Worm (Caenorhabditis elegans) whole organism, L4 larva: ENCODE results near the gene dcr-1.
A peak's percentile ranks its signal among the peaks of the same experiment; 100 is the strongest.

ENCODE experiments used
- F10B5.3 ChIP-seq: sonication (generic microtip); optimal IDR thresholded peaks from 2 replicates; lab custom pipeline; 2016; ENCODE audit warnings: mild to moderate bottlenecking, missing genetic modification characterization, missing compliant biosample characterization
- F44E2.7 ChIP-seq: fragments of 200-800 bp; sonication (Bioruptor generic); IDR thresholded peaks from 2 replicates; pipeline ENCODE4 v2.1.2; 2022; ENCODE audit warnings: missing genetic modification characterization, missing compliant biosample characterization
- R02D3.7 ChIP-seq: fragments of 150-350 bp; sonication (generic microtip); optimal IDR thresholded peaks from 3 replicates; lab custom pipeline; 2014; ENCODE audit warnings: missing biosample characterization, missing genetic modification characterization
- T20F7.1 ChIP-seq: fragments of 200-800 bp; sonication (Bioruptor generic); optimal IDR thresholded peaks from 2 replicates; lab custom pipeline; 2018; ENCODE audit warnings: mild to moderate bottlenecking, missing genetic modification characterization, missing compliant biosample characterization
- Y5F2A.4 ChIP-seq: fragments of 200-800 bp; sonication (Bioruptor generic); optimal IDR thresholded peaks from 2 replicates; lab custom pipeline; 2018; ENCODE audit warnings: mild to moderate bottlenecking, missing genetic modification characterization, missing compliant biosample characterization
- aha-1 ChIP-seq: fragments of 150-350 bp; peaks from one replicate; lab custom pipeline; 2014; ENCODE audit warnings: missing biosample characterization, missing genetic modification characterization
- ama-1 ChIP-seq: fragments of 150-350 bp; optimal IDR thresholded peaks from 2 replicates; lab custom pipeline; 2014; ENCODE audit warnings: inconsistent platforms, mixed read lengths
- arid-1 ChIP-seq: fragments of 200-800 bp; sonication (Bioruptor generic); conservative IDR thresholded peaks from 2 replicates; pipeline ENCODE4 v1.3.6; 2022; ENCODE audit warnings: missing genetic modification reagents, missing genetic modification characterization, missing compliant biosample characterization
- ceh-20 ChIP-seq: fragments of 200-800 bp; sonication (Bioruptor generic); IDR thresholded peaks from 2 replicates; pipeline ENCODE4 v1.3.6; 2022; ENCODE audit warnings: missing genetic modification reagents, missing genetic modification characterization, missing compliant biosample characterization
- cey-2 ChIP-seq: sonication (generic microtip); optimal IDR thresholded peaks from 3 replicates; lab custom pipeline; 2017; ENCODE audit warnings: missing genetic modification characterization, mild to moderate bottlenecking, missing compliant biosample characterization, antibody characterized with exemption, borderline replicate concordance; ENCODE audit not compliant: insufficient read depth
- daf-12 ChIP-seq: fragments of 150-350 bp; optimal IDR thresholded peaks from 2 replicates; lab custom pipeline; 2014; ENCODE audit warnings: missing biosample characterization, missing genetic modification reagents, missing genetic modification characterization
- daf-16 ChIP-seq, 3 experiments: sonication (generic microtip); optimal IDR thresholded peaks; 2 replicates each; lab custom pipeline; 2016 to 2017; ENCODE audit warnings: missing genetic modification characterization in 3 of 3, missing genetic modification reagents in 3 of 3, mild to moderate bottlenecking in 2 of 3, missing compliant biosample characterization in 2 of 3, missing biosample characterization in 1 of 3, moderate library complexity in 1 of 3
- dpl-1 ChIP-seq: fragments of 150-350 bp; optimal IDR thresholded peaks from 2 replicates; lab custom pipeline; 2014; ENCODE audit warnings: missing biosample characterization, missing genetic modification reagents, missing genetic modification characterization
- dve-1 ChIP-seq: sonication (generic microtip); optimal IDR thresholded peaks from 2 replicates; lab custom pipeline; 2017; ENCODE audit warnings: antibody characterized with exemption, mild to moderate bottlenecking, missing genetic modification characterization, missing compliant biosample characterization; ENCODE audit not compliant: insufficient read depth
- hlh-11 ChIP-seq: fragments of 200-800 bp; sonication (Bioruptor generic); optimal IDR thresholded peaks from 2 replicates; lab custom pipeline; 2018; ENCODE audit warnings: mild to moderate bottlenecking, missing genetic modification characterization, missing compliant biosample characterization
- hlh-30 ChIP-seq: sonication (generic microtip); optimal IDR thresholded peaks from 2 replicates; lab custom pipeline; 2017; ENCODE audit warnings: antibody characterized with exemption, mild to moderate bottlenecking, missing genetic modification characterization, missing compliant biosample characterization; ENCODE audit not compliant: insufficient read depth
- hmg-1.1 ChIP-seq: fragments of 200-800 bp; sonication (Bioruptor generic); IDR thresholded peaks from 2 replicates; pipeline ENCODE4 v1.3.6; 2022; ENCODE audit warnings: missing genetic modification reagents, missing genetic modification characterization, missing compliant biosample characterization
- lin-39 ChIP-seq: fragments of 150-350 bp; optimal IDR thresholded peaks from 2 replicates; lab custom pipeline; 2014; ENCODE audit warnings: missing biosample characterization, missing genetic modification reagents, missing genetic modification characterization
- lsy-2 ChIP-seq, 2 experiments: fragments of 150-350 bp in 1 of 2; sonication (generic microtip) in 1 of 2; optimal IDR thresholded peaks; 2 replicates each; lab custom pipeline; 2014 to 2017; ENCODE audit warnings: missing biosample characterization in 2 of 2, missing genetic modification characterization in 2 of 2
- mdl-1 ChIP-seq, 2 experiments: fragments of 150-350 bp in 1 of 2; sonication (generic microtip) in 1 of 2; optimal IDR thresholded peaks; 2 replicates each; lab custom pipeline; 2014 to 2017; ENCODE audit warnings: missing biosample characterization in 2 of 2, missing genetic modification characterization in 2 of 2
- mes-2 ChIP-seq: sonication (generic microtip); optimal IDR thresholded peaks from 2 replicates; lab custom pipeline; 2016; ENCODE audit warnings: missing genotype, mild to moderate bottlenecking, missing genetic modification characterization, missing compliant biosample characterization; ENCODE audit not compliant: poor library complexity, severe bottlenecking
- nhr-10 ChIP-seq: fragments of 150-350 bp; optimal IDR thresholded peaks from 2 replicates; lab custom pipeline; 2014; ENCODE audit warnings: missing biosample characterization, missing genetic modification characterization
- nhr-111 ChIP-seq: fragments of 200-800 bp; sonication (Bioruptor generic); optimal IDR thresholded peaks from 2 replicates; lab custom pipeline; 2018; ENCODE audit warnings: mild to moderate bottlenecking, missing genetic modification characterization, missing compliant biosample characterization
- nhr-6 ChIP-seq: fragments of 150-350 bp; optimal IDR thresholded peaks from 2 replicates; lab custom pipeline; 2014; ENCODE audit warnings: missing biosample characterization, missing genetic modification characterization
- pha-4 ChIP-seq, 2 experiments: fragments of 150-350 bp in 1 of 2; fragments of 200-800 bp in 1 of 2; sonication (Bioruptor generic) in 1 of 2; IDR thresholded peaks in 1 of 2; optimal IDR thresholded peaks in 1 of 2; 2 replicates each; pipeline versions ENCODE4 v1.3.6 to Lab custom; 2014 to 2022; ENCODE audit warnings: missing genetic modification characterization in 2 of 2, missing genetic modification reagents in 2 of 2, missing biosample characterization in 1 of 2, missing compliant biosample characterization in 1 of 2
- set-16 ChIP-seq: fragments of 200-800 bp; sonication (Bioruptor generic); IDR thresholded peaks from 2 replicates; pipeline ENCODE4 v1.3.6; 2022; ENCODE audit warnings: missing genetic modification reagents, missing genetic modification characterization, missing compliant biosample characterization
- skn-1 ChIP-seq: fragments of 150-350 bp; optimal IDR thresholded peaks from 2 replicates; lab custom pipeline; 2014; ENCODE audit warnings: missing biosample characterization, missing genetic modification characterization
- tag-97 ChIP-seq: fragments of 200-800 bp; sonication (Bioruptor generic); IDR thresholded peaks from 2 replicates; pipeline ENCODE4 v1.3.6; 2022; ENCODE audit warnings: missing genetic modification characterization, missing compliant biosample characterization
- unc-130 ChIP-seq: sonication (generic microtip); optimal IDR thresholded peaks from 2 replicates; lab custom pipeline; 2016; ENCODE audit warnings: missing genetic modification reagents, missing genetic modification characterization, missing compliant biosample characterization
- unc-62 ChIP-seq, 3 experiments: fragments of 150-350 bp in 1 of 3; sonication (generic microtip); optimal IDR thresholded peaks in 2 of 3; peaks in 1 of 3; 1 replicate in 1 of 3; 2 replicates in 2 of 3; lab custom pipeline; 2014 to 2017; ENCODE audit warnings: missing biosample characterization in 3 of 3, missing genetic modification characterization in 3 of 3, missing genetic modification reagents in 3 of 3, missing genotype in 1 of 3
- zfp-2 ChIP-seq: sonication (generic microtip); optimal IDR thresholded peaks from 2 replicates; lab custom pipeline; 2016; ENCODE audit warnings: mild to moderate bottlenecking, missing genetic modification characterization, missing compliant biosample characterization

Gene dcr-1

ce11 chrIII:8106476-8106875 lies 26.4 kb upstream of the dcr-1 start (continued):
- TF ChIP-seq mdl-1 (tag; optimal IDR thresholded peaks at IDR 0.05; lab: Kevin White, UChicago) (peak in 1 of 2 experiments; percentile 24), tag-97 (GFP tag; lab: Robert Waterston, UW) (no peak), hlh-11 (peak; percentile 38), skn-1 (no peak), zfp-2 (tag; lab: Kevin White, UChicago) (no peak), aha-1 (tag; lab: Kevin White, UChicago) (peak; percentile 77), nhr-111 (GFP tag; lab: Kevin White, UChicago) (no peak), pha-4 (GFP tag; IDR thresholded peaks at IDR 0.05; lab: Robert Waterston, UW) (peak; percentile 42; the same call in 1 of the 2 replicates), pha-4 (tag; optimal IDR thresholded peaks at IDR 0.05; lab: Kevin White, UChicago) (no peak), unc-130 (peak; percentile 30), F44E2.7 (GFP tag; lab: Robert Waterston, UW) (no peak), set-16 (GFP tag; lab: Robert Waterston, UW) (peak; percentile 25; the same call in 1 of the 2 replicates), Y5F2A.4 (GFP tag; lab: Kevin White, UChicago) (no peak)
- TF ChIP-seq, all 104 proteins: peak for 36

- TF ChIP-seq unc-62 (GFP tag; optimal IDR thresholded peaks at IDR 0.05 in 1 of 2; lab: Kevin White, UChicago) (peak in 1 of 2 experiments; percentile 88), unc-62 (tag; optimal IDR thresholded peaks at IDR 0.05; lab: Kevin White, UChicago) (no peak), ama-1 (lab: Kevin White, UChicago) (no peak)
These were observed 25.7 kb upstream of the dcr-1 start for ce11 chrIII:8105771-8106170.

- TF ChIP-seq hmg-1.1 (no peak), F10B5.3 (tag; lab: Kevin White, UChicago) (no peak), nhr-6 (tag; lab: Kevin White, UChicago) (peak; percentile 50), lin-39 (tag; lab: Kevin White, UChicago) (no peak), mes-2 (tag; lab: Kevin White, UChicago) (peak; percentile 53), hlh-30 (peak; percentile 25), lsy-2 (tag; optimal IDR thresholded peaks at IDR 0.05; lab: Kevin White, UChicago) (peak in 1 of 2 experiments; percentile 60), R02D3.7 (tag; lab: Kevin White, UChicago) (peak; percentile 57), dpl-1 (GFP tag; lab: Kevin White, UChicago) (peak; percentile 72), aha-1 (tag; lab: Kevin White, UChicago) (peak; percentile 55), nhr-10 (tag; lab: Kevin White, UChicago) (no peak), hlh-11 (no peak), set-16 (GFP tag; lab: Robert Waterston, UW) (no peak), dve-1 (tag; lab: Kevin White, UChicago) (peak; percentile 12), unc-130 (peak; percentile 85), daf-16 (GFP tag; optimal IDR thresholded peaks at IDR 0.05; lab: Kevin White, UChicago) (no peak), daf-16 (tag; optimal IDR thresholded peaks at IDR 0.05; lab: Kevin White, UChicago) (peak; percentile 46), unc-62 (GFP tag; optimal IDR thresholded peaks at IDR 0.05 in 1 of 2; lab: Kevin White, UChicago) (no peak), unc-62 (tag; optimal IDR thresholded peaks at IDR 0.05; lab: Kevin White, UChicago) (no peak)
These were observed 20.9 kb upstream of the dcr-1 start, which contains the start of gene plk-1 for ce11 chrIII:8100960-8101359. Gene plk-1 (plus strand): TSS chrIII:8101348.

- TF ChIP-seq cey-2 (tag; lab: Kevin White, UChicago) (no peak), ceh-20 (GFP tag; lab: Robert Waterston, UW) (no peak), unc-130 (no peak), daf-12 (tag; lab: Kevin White, UChicago) (no peak), T20F7.1 (GFP tag; lab: Kevin White, UChicago) (no peak), arid-1 (GFP tag; lab: Robert Waterston, UW) (no peak)
These were observed 18.9 kb upstream of the dcr-1 start, which contains the start of gene K06H7.1 for ce11 chrIII:8099022-8099421. Gene K06H7.1 (plus strand): TSS chrIII:8099322.
